Worm (Caenorhabditis elegans) whole organism, L4/young adult: ENCODE results near the gene T22E5.6.

ENCODE experiments used
- W03F9.2 ChIP-seq: fragments of 150-350 bp; optimal IDR thresholded peaks from 2 replicates; lab custom pipeline; 2014; ENCODE audit warnings: missing biosample characterization, missing genetic modification characterization
- dao-5 ChIP-seq: sonication (generic microtip); optimal IDR thresholded peaks from 2 replicates; lab custom pipeline; 2016; ENCODE audit warnings: missing genotype, missing genetic modification characterization, moderate library complexity, missing compliant biosample characterization
- him-1 ChIP-seq: sonication (generic microtip); optimal IDR thresholded peaks from 2 replicates; lab custom pipeline; 2016; ENCODE audit warnings: missing genotype, missing genetic modification reagents, missing genetic modification characterization, missing compliant biosample characterization

- TF ChIP-seq dao-5 (tag; lab: Kevin White, UChicago) (no peak), W03F9.2 (tag; lab: Kevin White, UChicago) (no peak), him-1 (tag; lab: Kevin White, UChicago) (no peak)
Observed at ce11 chrX:6419113-6419512, 2.9 kb upstream of the T22E5.6 start.
